Worm (Caenorhabditis elegans) whole organism, L3 larva: Measurements from ENCODE around the gene qars-1.

ENCODE experiments used
- R02D3.7 ChIP-seq: fragments of 150-350 bp; optimal IDR thresholded peaks from 2 replicates; lab custom pipeline; 2014; ENCODE audit warnings: missing biosample characterization, missing genetic modification characterization
- ZK546.5 ChIP-seq: sonication (generic microtip); optimal IDR thresholded peaks from 2 replicates; lab custom pipeline; 2017; ENCODE audit warnings: missing biosample characterization, missing genetic modification characterization
- aly-2 ChIP-seq: fragments of 150-350 bp; optimal IDR thresholded peaks from 2 replicates; lab custom pipeline; 2014; ENCODE audit warnings: missing biosample characterization, missing genetic modification characterization
- ceh-16 ChIP-seq: sonication (generic microtip); optimal IDR thresholded peaks from 2 replicates; lab custom pipeline; 2017; ENCODE audit warnings: missing biosample characterization, missing genetic modification characterization
- ceh-28 ChIP-seq: fragments of 150-350 bp; optimal IDR thresholded peaks from 2 replicates; lab custom pipeline; 2014; ENCODE audit warnings: missing biosample characterization, missing genetic modification reagents, missing genetic modification characterization
- ceh-82 ChIP-seq: fragments of 150-350 bp; optimal IDR thresholded peaks from 2 replicates; lab custom pipeline; 2014; ENCODE audit warnings: missing biosample characterization, missing genetic modification characterization
- ceh-9 ChIP-seq: sonication (generic microtip); optimal IDR thresholded peaks from 2 replicates; lab custom pipeline; 2018; ENCODE audit warnings: missing biosample characterization, missing genetic modification characterization
- egl-27 ChIP-seq: sonication (generic microtip); optimal IDR thresholded peaks from 4 replicates; lab custom pipeline; 2017; ENCODE audit warnings: missing biosample characterization, missing genetic modification reagents, missing genetic modification characterization
- egl-5 ChIP-seq: fragments of 150-350 bp; optimal IDR thresholded peaks from 2 replicates; lab custom pipeline; 2017; ENCODE audit warnings: missing biosample characterization, missing genetic modification reagents, missing genetic modification characterization, inconsistent platforms
- elt-1 ChIP-seq: fragments of 150-350 bp; optimal IDR thresholded peaks from 2 replicates; lab custom pipeline; 2014; ENCODE audit warnings: missing biosample characterization, missing genetic modification characterization
- elt-2 ChIP-seq: sonication (generic microtip); optimal IDR thresholded peaks from 2 replicates; lab custom pipeline; 2016; ENCODE audit warnings: missing genetic modification reagents, mild to moderate bottlenecking, missing genetic modification characterization, missing compliant biosample characterization
- eor-1 ChIP-seq, 2 experiments: fragments of 150-350 bp; optimal IDR thresholded peaks; 2 replicates each; lab custom pipeline; 2014 to 2018; ENCODE audit warnings: missing biosample characterization in 2 of 2, missing genetic modification characterization in 2 of 2
- fkh-10 ChIP-seq: sonication (generic microtip); optimal IDR thresholded peaks from 2 replicates; lab custom pipeline; 2017; ENCODE audit warnings: missing biosample characterization, missing genetic modification reagents, missing genetic modification characterization
- fkh-2 ChIP-seq: fragments of 150-350 bp; optimal IDR thresholded peaks from 2 replicates; lab custom pipeline; 2014; ENCODE audit warnings: missing biosample characterization, missing genetic modification reagents, missing genetic modification characterization
- hmg-11 ChIP-seq: sonication (generic microtip); optimal IDR thresholded peaks from 2 replicates; lab custom pipeline; 2016; ENCODE audit warnings: missing genetic modification characterization, missing compliant biosample characterization
- lin-15B ChIP-seq: fragments of 150-350 bp; optimal IDR thresholded peaks from 2 replicates; lab custom pipeline; 2014; ENCODE audit warnings: missing biosample characterization, missing genetic modification characterization
- lin-39 ChIP-seq: fragments of 150-350 bp; optimal IDR thresholded peaks from 2 replicates; lab custom pipeline; 2018; ENCODE audit warnings: missing biosample characterization, missing genetic modification reagents, missing genetic modification characterization
- mml-1 ChIP-seq: fragments of 150-350 bp; sonication (generic microtip); optimal IDR thresholded peaks from 3 replicates; lab custom pipeline; 2014; ENCODE audit warnings: missing biosample characterization, missing genetic modification characterization
- nfya-1 ChIP-seq: sonication (generic microtip); optimal IDR thresholded peaks from 2 replicates; lab custom pipeline; 2017; ENCODE audit warnings: missing genetic modification characterization, mild to moderate bottlenecking, missing compliant biosample characterization, antibody characterized with exemption, moderate library complexity; ENCODE audit not compliant: insufficient read depth
- nhr-23 ChIP-seq: fragments of 150-350 bp; optimal IDR thresholded peaks from 2 replicates; lab custom pipeline; 2014; ENCODE audit warnings: missing biosample characterization, missing genetic modification reagents, missing genetic modification characterization
- nhr-237 ChIP-seq: fragments of 150-350 bp; optimal IDR thresholded peaks from 2 replicates; lab custom pipeline; 2014; ENCODE audit warnings: missing biosample characterization, missing genetic modification characterization
- nhr-25 ChIP-seq: sonication (generic microtip); optimal IDR thresholded peaks from 2 replicates; lab custom pipeline; 2017; ENCODE audit warnings: missing biosample characterization, missing genetic modification characterization
- nhr-28 ChIP-seq: fragments of 150-350 bp; optimal IDR thresholded peaks from 2 replicates; lab custom pipeline; 2014; ENCODE audit warnings: missing biosample characterization, missing genetic modification characterization
- nhr-43 ChIP-seq: sonication (generic microtip); optimal IDR thresholded peaks from 2 replicates; lab custom pipeline; 2016; ENCODE audit warnings: mild to moderate bottlenecking, missing genetic modification characterization, missing compliant biosample characterization; ENCODE audit not compliant: poor library complexity, severe bottlenecking
- nhr-67 ChIP-seq: fragments of 150-350 bp; optimal IDR thresholded peaks from 2 replicates; lab custom pipeline; 2014; ENCODE audit warnings: missing biosample characterization, missing genetic modification characterization
- nhr-77 ChIP-seq: fragments of 150-350 bp; optimal IDR thresholded peaks from 2 replicates; lab custom pipeline; 2014; ENCODE audit warnings: missing biosample characterization, missing genetic modification characterization
- pha-4 ChIP-seq: fragments of 150-350 bp; optimal IDR thresholded peaks from 2 replicates; lab custom pipeline; 2014; ENCODE audit warnings: missing biosample characterization, missing genetic modification reagents, missing genetic modification characterization
- pqm-1 ChIP-seq: fragments of 150-350 bp; optimal IDR thresholded peaks from 2 replicates; lab custom pipeline; 2017; ENCODE audit warnings: missing biosample characterization, missing genetic modification characterization, inconsistent platforms
- skn-1 ChIP-seq: fragments of 150-350 bp; optimal IDR thresholded peaks from 2 replicates; lab custom pipeline; 2014; ENCODE audit warnings: missing biosample characterization, missing genetic modification characterization
- snpc-4 ChIP-seq: fragments of 150-350 bp; optimal IDR thresholded peaks from 2 replicates; lab custom pipeline; 2014; ENCODE audit warnings: missing biosample characterization, missing genetic modification characterization
- tbx-2 ChIP-seq: sonication (generic microtip); optimal IDR thresholded peaks from 2 replicates; lab custom pipeline; 2016; ENCODE audit warnings: mild to moderate bottlenecking, missing genetic modification characterization, missing compliant biosample characterization
- unc-39 ChIP-seq: sonication (generic microtip); optimal IDR thresholded peaks from 4 replicates; lab custom pipeline; 2017; ENCODE audit warnings: missing biosample characterization, missing genetic modification characterization
- unc-62 ChIP-seq: fragments of 150-350 bp; sonication (generic microtip); optimal IDR thresholded peaks from 4 replicates; lab custom pipeline; 2014; ENCODE audit warnings: missing biosample characterization, missing genetic modification reagents, missing genetic modification characterization
- zag-1 ChIP-seq: fragments of 150-350 bp; optimal IDR thresholded peaks from 2 replicates; lab custom pipeline; 2014; ENCODE audit warnings: missing biosample characterization, missing genetic modification characterization
- ztf-11 ChIP-seq: fragments of 150-350 bp; optimal IDR thresholded peaks from 2 replicates; lab custom pipeline; 2014; ENCODE audit warnings: missing biosample characterization, missing genetic modification characterization

The qars-1 gene

DNA sequence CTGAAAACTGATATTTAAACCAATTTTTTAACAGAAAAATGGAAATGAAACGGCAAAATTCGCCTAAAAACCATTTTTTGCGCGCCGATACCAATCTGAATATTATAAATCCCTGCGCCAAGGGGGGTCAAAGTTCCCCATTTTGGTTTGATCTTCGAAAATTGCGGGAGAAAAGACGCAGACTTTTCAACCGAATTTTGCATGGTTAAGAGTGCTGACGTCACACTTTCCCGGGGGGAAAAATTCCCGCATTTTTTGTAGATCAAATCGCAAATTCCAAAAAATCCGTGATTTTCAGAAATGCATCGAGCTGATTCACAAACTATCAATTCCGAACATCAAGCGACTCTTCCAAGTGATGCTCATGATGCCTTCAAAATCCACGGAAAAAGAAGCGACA is 16.6 kb upstream of the qars-1 start:
- TF ChIP-seq unc-39 (tag; lab: Kevin White, UChicago), result no peak

DNA sequence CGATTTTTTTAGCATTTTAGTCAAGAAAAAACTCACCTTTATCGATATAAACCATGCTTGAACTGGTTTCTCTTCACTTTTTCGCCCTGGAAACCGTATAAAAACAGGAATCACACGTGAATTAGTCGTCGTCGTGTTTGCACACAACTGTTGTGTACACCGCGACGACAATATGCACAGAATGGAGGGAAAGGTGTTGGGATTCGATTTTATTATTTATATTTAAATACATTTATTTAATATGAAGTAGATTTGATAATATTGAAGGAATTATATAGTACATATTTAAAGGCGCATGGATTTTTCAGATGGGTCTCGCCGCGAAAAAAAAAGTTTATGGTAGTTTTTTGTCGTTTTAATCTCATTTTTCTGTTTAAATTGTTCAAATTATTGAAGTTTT is 15.9 kb upstream of the qars-1 start, which contains the start of gene Y41E3.8:
Gene Y41E3.8 (minus strand): TSS at position 88 of the 400 bp plus-strand sequence.
- peak; percentile 57 for TF ChIP-seq nfya-1 (tag; lab: Kevin White, UChicago)
- TF ChIP-seq ceh-28, result peak; percentile 19
- TF ChIP-seq pha-4 (tag; lab: Kevin White, UChicago), result peak; percentile 64
- no peak for TF ChIP-seq pqm-1
- no peak for TF ChIP-seq elt-1
- no peak for TF ChIP-seq egl-27 (tag; lab: Kevin White, UChicago)
- no peak for TF ChIP-seq ztf-11 (tag; lab: Kevin White, UChicago)
- peak; percentile 22 for TF ChIP-seq elt-2 (tag; lab: Kevin White, UChicago)
- no peak for TF ChIP-seq nhr-67 (tag; lab: Kevin White, UChicago)
- TF ChIP-seq nhr-43 (tag; lab: Kevin White, UChicago), result peak; percentile 28
- no peak for TF ChIP-seq tbx-2
- TF ChIP-seq hmg-11 (tag; lab: Kevin White, UChicago), result peak; percentile 40
- peak; percentile 24 for TF ChIP-seq egl-5 (tag; lab: Kevin White, UChicago)
- no peak for TF ChIP-seq aly-2 (tag; lab: Kevin White, UChicago)
- no peak for TF ChIP-seq ceh-9 (tag; lab: Kevin White, UChicago)
- TF ChIP-seq lin-15B, result peak; percentile 45
- peak; percentile 46 for TF ChIP-seq nhr-23 (tag; lab: Kevin White, UChicago)
- TF ChIP-seq nhr-25, result peak; percentile 2
- TF ChIP-seq ZK546.5 (tag; lab: Kevin White, UChicago), result no peak

ce11 chrIV:15028386-15028785 is 15.4 kb upstream of the qars-1 start:
- no peak for TF ChIP-seq elt-2 (tag; lab: Kevin White, UChicago)
- no peak for TF ChIP-seq skn-1 (tag; lab: Kevin White, UChicago)
- no peak for TF ChIP-seq fkh-10 (GFP tag; lab: Kevin White, UChicago)
- TF ChIP-seq mml-1 (tag; lab: Kevin White, UChicago), result no peak
- TF ChIP-seq nhr-23 (tag; lab: Kevin White, UChicago), result no peak
- no peak for TF ChIP-seq elt-1
- no peak for TF ChIP-seq ceh-82 (tag; lab: Kevin White, UChicago)
- no peak for TF ChIP-seq ceh-16 (tag; lab: Kevin White, UChicago)
- no peak for TF ChIP-seq unc-62 (GFP tag; lab: Kevin White, UChicago)
- no peak for TF ChIP-seq lin-15B
- no peak for TF ChIP-seq eor-1 (tag; optimal IDR thresholded peaks at IDR 0.05; lab: Kevin White, UChicago)
- no peak for TF ChIP-seq nhr-28 (tag; lab: Kevin White, UChicago)
- no peak for TF ChIP-seq nhr-77
- no peak for TF ChIP-seq ceh-9 (tag; lab: Kevin White, UChicago)
- TF ChIP-seq lin-39 (tag; lab: Kevin White, UChicago), result no peak
- no peak for TF ChIP-seq fkh-2 (tag; lab: Kevin White, UChicago)

DNA sequence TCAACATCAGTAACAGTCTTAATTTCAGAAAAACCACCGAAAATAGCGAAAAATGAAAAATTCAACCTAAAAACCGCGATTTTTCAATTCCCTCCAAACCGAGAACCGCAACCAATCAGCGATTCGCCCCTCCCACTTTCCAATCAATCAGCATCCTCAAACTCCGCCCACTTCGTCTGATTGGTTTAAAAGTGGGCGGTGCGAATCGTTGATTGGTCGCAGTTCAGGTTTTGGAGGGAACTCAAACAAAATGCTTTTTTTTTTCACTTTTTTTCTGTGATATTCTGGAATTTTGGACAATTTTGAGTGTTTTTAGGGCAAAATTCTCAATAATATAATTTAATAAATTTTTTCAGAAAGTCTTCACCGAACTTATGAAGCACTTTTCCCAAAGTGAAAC is 14.9 kb upstream of the qars-1 start:
- TF ChIP-seq nhr-237 (tag; lab: Kevin White, UChicago) (no peak), lin-15B (no peak), nfya-1 (tag; lab: Kevin White, UChicago) (peak; percentile 82), ZK546.5 (tag; lab: Kevin White, UChicago) (no peak)

ce11 chrIV:15027334-15027733 is 14.4 kb upstream of the qars-1 start:
- TF ChIP-seq ztf-11 (tag; lab: Kevin White, UChicago) (no peak), nfya-1 (tag; lab: Kevin White, UChicago) (peak; percentile 98)

DNA sequence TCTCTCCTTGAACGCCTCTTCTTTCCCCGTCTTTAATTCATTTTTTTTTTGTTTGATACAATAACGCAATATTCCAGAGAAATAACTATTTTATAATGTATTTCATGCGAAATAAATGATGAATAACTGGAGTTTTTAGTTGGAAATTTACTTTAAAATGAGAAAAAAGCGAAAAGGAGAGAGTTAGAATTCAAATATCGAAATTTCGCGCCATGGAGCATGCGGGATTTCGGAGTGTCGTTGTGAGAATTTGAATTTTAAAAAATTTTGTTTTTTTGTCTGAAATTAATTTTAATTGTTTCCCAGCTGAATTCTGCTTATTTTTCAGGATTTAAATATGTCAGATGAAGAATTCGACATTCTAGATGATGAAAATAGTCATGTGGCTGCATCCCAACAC is 12.4 kb upstream of the qars-1 start, which contains the start of gene fcd-2:
Gene fcd-2 (plus strand): TSS at position 327 of the 400 bp plus-strand sequence.
- peak; percentile 2 for TF ChIP-seq pqm-1
- peak; percentile 27 for TF ChIP-seq R02D3.7 (tag; lab: Kevin White, UChicago)
- TF ChIP-seq nhr-23 (tag; lab: Kevin White, UChicago), result peak; percentile 17
- TF ChIP-seq pha-4 (tag; lab: Kevin White, UChicago), result peak; percentile 78
- peak; percentile 24 for TF ChIP-seq ceh-28
- peak; percentile 31 for TF ChIP-seq skn-1 (tag; lab: Kevin White, UChicago)
- no peak for TF ChIP-seq nhr-77
- TF ChIP-seq lin-15B, result peak; percentile 69
- TF ChIP-seq ceh-82 (tag; lab: Kevin White, UChicago), result no peak
- TF ChIP-seq ceh-9 (tag; lab: Kevin White, UChicago), result no peak
- TF ChIP-seq nfya-1 (tag; lab: Kevin White, UChicago), result peak; percentile 70
- no peak for TF ChIP-seq zag-1 (tag; lab: Kevin White, UChicago)
- TF ChIP-seq snpc-4, result peak; percentile 52
